Fruit fly (Drosophila melanogaster) whole organism: ENCODE data around the gene CG11227.

Source experiments
- CG8478 ChIP-seq: fragments of >200 bp; optimal IDR thresholded peaks from 2 replicates; lab custom pipeline; 2018; ENCODE audit warnings: inconsistent platforms
- Dll ChIP-seq: fragments of >200 bp; optimal IDR thresholded peaks from 2 replicates; lab custom pipeline; 2017
- EcR ChIP-seq, 2 experiments: fragments of >200 bp; optimal IDR thresholded peaks; 2 replicates each; lab custom pipeline; 2017; ENCODE audit warnings: missing biosample characterization in 2 of 2, missing genetic modification characterization in 2 of 2, missing genetic modification reagents in 2 of 2
- pan ChIP-seq: fragments of >200 bp; optimal IDR thresholded peaks from 2 replicates; lab custom pipeline; 2017
- psq ChIP-seq: fragments of >200 bp; optimal IDR thresholded peaks from 2 replicates; lab custom pipeline; 2017
- usp ChIP-seq: fragments of >200 bp; optimal IDR thresholded peaks from 2 replicates; lab custom pipeline; 2017; ENCODE audit warnings: missing biosample characterization, missing genetic modification characterization, mixed read lengths

DNA sequence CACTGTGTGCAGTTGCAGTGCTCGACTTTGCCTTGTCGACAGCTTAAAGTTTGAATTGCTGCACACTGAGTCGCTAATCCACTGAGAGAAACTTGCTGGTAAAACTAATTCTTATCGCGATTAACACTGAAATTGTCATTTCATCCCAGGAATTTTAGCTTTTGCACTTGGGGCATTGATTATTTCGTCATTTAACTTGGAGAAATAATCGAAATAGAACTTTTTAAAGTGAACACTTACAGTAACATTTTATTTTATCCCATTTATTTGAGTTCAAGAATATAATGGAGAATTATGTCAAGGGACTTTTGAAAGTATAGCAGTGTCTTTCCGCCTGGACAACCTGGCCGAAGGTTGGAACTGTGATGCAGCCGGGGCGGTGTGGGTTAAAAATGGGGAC is 44.6 kb upstream of the CG11227 start, which contains the start of gene CG44426:
- TF ChIP-seq usp, result no peak
- TF ChIP-seq Dll (lab: Kevin White, UChicago), result no peak
- no peak for TF ChIP-seq EcR (GFP tag; optimal IDR thresholded peaks at IDR 0.05; lab: Kevin White, UChicago)
- TF ChIP-seq psq, result no peak
- TF ChIP-seq CG8478 (lab: Kevin White, UChicago), result no peak
- no peak for TF ChIP-seq pan (lab: Kevin White, UChicago)
